Fruit fly (Drosophila melanogaster) whole organism, embryonic: ENCODE results near the gene Lrrk.

Experiments
- CG10543 ChIP-seq: fragments of 200-800 bp; sonication (Bioruptor generic); optimal IDR thresholded peaks from 3 replicates; lab custom pipeline; 2017; ENCODE audit warnings: missing biosample characterization, mild to moderate bottlenecking, missing genetic modification characterization, moderate library complexity
- CG11456 ChIP-seq: fragments of 200-800 bp; sonication (Bioruptor generic); IDR thresholded peaks from 3 replicates; pipeline ENCODE4 v1.3.6; 2022; ENCODE audit warnings: missing biosample characterization, missing genetic modification characterization
- CG11504 ChIP-seq: fragments of 200-800 bp; sonication (Bioruptor generic); optimal IDR thresholded peaks from 3 replicates; lab custom pipeline; 2019; ENCODE audit warnings: missing biosample characterization, mild to moderate bottlenecking, missing genetic modification characterization, moderate library complexity
- CG11695 ChIP-seq: fragments of 200-800 bp; sonication (Bioruptor generic); IDR thresholded peaks from 3 replicates; pipeline ENCODE4 v1.3.6; 2022; ENCODE audit warnings: missing biosample characterization, missing genetic modification characterization
- CG11696 ChIP-seq: fragments of 200-800 bp; sonication (Bioruptor generic); IDR thresholded peaks from 2 replicates; pipeline ENCODE4 v1.3.6; 2022; ENCODE audit warnings: missing biosample characterization, missing genetic modification characterization
- CG13624 ChIP-seq: fragments of 200-800 bp; sonication (Bioruptor generic); optimal IDR thresholded peaks from 2 replicates; lab custom pipeline; 2016; ENCODE audit warnings: missing biosample characterization, missing genetic modification characterization
- CG15269 ChIP-seq: fragments of 200-800 bp; sonication (Bioruptor generic); optimal IDR thresholded peaks from 2 replicates; lab custom pipeline; 2018; ENCODE audit warnings: missing biosample characterization, mild to moderate bottlenecking, missing genetic modification characterization, moderate library complexity
- CG15601 ChIP-seq: fragments of 200-800 bp; sonication (Bioruptor generic); optimal IDR thresholded peaks from 3 replicates; lab custom pipeline; 2019; ENCODE audit warnings: missing biosample characterization, mild to moderate bottlenecking, missing genetic modification characterization, moderate library complexity
- CG1792 ChIP-seq: fragments of 200-800 bp; sonication (Bioruptor generic); optimal IDR thresholded peaks from 2 replicates; lab custom pipeline; 2016; ENCODE audit warnings: missing biosample characterization, missing genetic modification characterization
- CG18476 ChIP-seq: fragments of 200-800 bp; sonication (Bioruptor generic); optimal IDR thresholded peaks from 2 replicates; lab custom pipeline; 2016; ENCODE audit warnings: missing biosample characterization, mild to moderate bottlenecking, missing genetic modification characterization
- CG2199 ChIP-seq: fragments of 200-800 bp; sonication (Bioruptor generic); IDR thresholded peaks from 3 replicates; pipeline ENCODE4 v1.3.6; 2022; ENCODE audit warnings: missing biosample characterization, missing genetic modification characterization
- CG32532 ChIP-seq: fragments of 200-800 bp; sonication (Bioruptor generic); IDR thresholded peaks from 2 replicates; pipeline ENCODE4 v1.3.6; 2022; ENCODE audit warnings: missing biosample characterization, missing genetic modification characterization
- CG33213 ChIP-seq: fragments of 200-800 bp; sonication (Bioruptor generic); optimal IDR thresholded peaks from 3 replicates; lab custom pipeline; 2016; ENCODE audit warnings: missing biosample characterization, missing genetic modification characterization
- CG5245 ChIP-seq: fragments of 200-800 bp; sonication (Bioruptor generic); optimal IDR thresholded peaks from 3 replicates; lab custom pipeline; 2016; ENCODE audit warnings: missing biosample characterization, missing genetic modification characterization
- CG6683 ChIP-seq: fragments of 200-800 bp; sonication (Bioruptor generic); optimal IDR thresholded peaks from 2 replicates; lab custom pipeline; 2017; ENCODE audit warnings: missing biosample characterization, mild to moderate bottlenecking, missing genetic modification characterization, missing genetic modification reagents
- CG6813 ChIP-seq: fragments of 200-800 bp; sonication (Bioruptor generic); optimal IDR thresholded peaks from 2 replicates; lab custom pipeline; 2017; ENCODE audit warnings: missing biosample characterization, missing genetic modification characterization, mild to moderate bottlenecking, moderate library complexity, missing genetic modification reagents
- CG9727 ChIP-seq: fragments of 200-800 bp; sonication (Bioruptor generic); optimal IDR thresholded peaks from 3 replicates; lab custom pipeline; 2017; ENCODE audit warnings: missing biosample characterization, mild to moderate bottlenecking, missing genetic modification characterization
- Drgx ChIP-seq: fragments of 200-800 bp; sonication (Bioruptor generic); IDR thresholded peaks from 2 replicates; pipeline ENCODE4 v1.3.6; 2022; ENCODE audit warnings: missing biosample characterization, missing genetic modification characterization
- Eip74EF ChIP-seq, 2 experiments: fragments of 200-800 bp in 1 of 2; fragments of >200 bp in 1 of 2; sonication (Bioruptor generic) in 1 of 2; optimal IDR thresholded peaks; 2 replicates each; lab custom pipeline; 2017 to 2019; ENCODE audit warnings: missing biosample characterization in 2 of 2, missing genetic modification characterization in 2 of 2, mild to moderate bottlenecking in 1 of 2, moderate library complexity in 1 of 2
- Fer3 ChIP-seq: fragments of 200-800 bp; sonication (Bioruptor generic); optimal IDR thresholded peaks from 2 replicates; lab custom pipeline; 2018; ENCODE audit warnings: missing biosample characterization, mild to moderate bottlenecking, missing genetic modification characterization, moderate library complexity
- H2.0 ChIP-seq: fragments of 200-800 bp; sonication (Bioruptor generic); IDR thresholded peaks from 2 replicates; pipeline ENCODE4 v1.3.6; 2022; ENCODE audit warnings: missing biosample characterization, missing genetic modification characterization
- HLHmδ ChIP-seq: fragments of 200-800 bp; sonication (Bioruptor generic); optimal IDR thresholded peaks from 2 replicates; lab custom pipeline; 2018; ENCODE audit warnings: missing biosample characterization, mild to moderate bottlenecking, missing genetic modification characterization, moderate library complexity
- Hey ChIP-seq: fragments of 200-800 bp; sonication (Bioruptor generic); optimal IDR thresholded peaks from 3 replicates; lab custom pipeline; 2018; ENCODE audit warnings: missing biosample characterization, mild to moderate bottlenecking, missing genetic modification characterization
- Hmx ChIP-seq: fragments of 200-800 bp; sonication (Bioruptor generic); optimal IDR thresholded peaks from 2 replicates; lab custom pipeline; 2016; ENCODE audit warnings: missing biosample characterization, missing genetic modification characterization
- Mad ChIP-seq: fragments of 200-800 bp; sonication (Bioruptor generic); optimal IDR thresholded peaks from 2 replicates; lab custom pipeline; 2016; ENCODE audit warnings: missing biosample characterization, missing genetic modification characterization
- Med ChIP-seq: fragments of 200-800 bp; sonication (Bioruptor generic); peaks from one replicate; lab custom pipeline; 2016; ENCODE audit warnings: missing biosample characterization, missing genetic modification characterization, mild to moderate bottlenecking, inconsistent platforms, moderate library complexity
- Pdp1 ChIP-seq, 2 experiments: fragments of 200-800 bp; sonication (Bioruptor generic); optimal IDR thresholded peaks; 3 replicates each; lab custom pipeline; 2016; ENCODE audit warnings: missing biosample characterization in 2 of 2, missing genetic modification characterization in 2 of 2, mild to moderate bottlenecking in 1 of 2, moderate library complexity in 1 of 2
- Usf ChIP-seq: fragments of 200-800 bp; sonication (Bioruptor generic); optimal IDR thresholded peaks from 2 replicates; lab custom pipeline; 2017; ENCODE audit warnings: missing genotype, missing biosample characterization, missing genetic modification characterization
- Xrp1 ChIP-seq: fragments of 200-800 bp; sonication (Bioruptor generic); IDR thresholded peaks from 2 replicates; pipeline ENCODE4 v1.3.6; 2022; ENCODE audit warnings: missing biosample characterization, missing genetic modification characterization
- ara ChIP-seq: fragments of 200-800 bp; sonication (Bioruptor generic); IDR thresholded peaks from 2 replicates; pipeline ENCODE4 v1.3.6; 2022; ENCODE audit warnings: missing biosample characterization, missing genetic modification characterization
- ase ChIP-seq: fragments of 200-800 bp; sonication (Bioruptor generic); IDR thresholded peaks from 3 replicates; pipeline ENCODE4 v1.3.6; 2022; ENCODE audit warnings: missing biosample characterization, missing genetic modification characterization
- cad ChIP-seq: fragments of >200 bp; optimal IDR thresholded peaks from 2 replicates; lab custom pipeline; 2017; ENCODE audit warnings: missing biosample characterization, missing genetic modification characterization
- chm ChIP-seq: fragments of 200-800 bp; sonication (Bioruptor generic); IDR thresholded peaks from 2 replicates; pipeline ENCODE4 v1.3.6; 2022; ENCODE audit warnings: missing biosample characterization, missing genetic modification characterization
- ci ChIP-seq: fragments of 200-800 bp; sonication (Bioruptor generic); IDR thresholded peaks from 3 replicates; pipeline ENCODE4 v1.3.6; 2022; ENCODE audit warnings: missing biosample characterization, missing genetic modification characterization
- crol ChIP-seq: fragments of 200-800 bp; sonication (Bioruptor generic); IDR thresholded peaks from 2 replicates; pipeline ENCODE4 v1.3.6; 2022; ENCODE audit warnings: missing biosample characterization, missing genetic modification characterization
- dpn ChIP-seq, 2 experiments: fragments of 200-800 bp; sonication (Bioruptor generic); optimal IDR thresholded peaks; 3 replicates each; lab custom pipeline; 2016; ENCODE audit warnings: missing biosample characterization in 2 of 2, missing genetic modification characterization in 2 of 2
- exex ChIP-seq: fragments of 200-800 bp; sonication (Bioruptor generic); optimal IDR thresholded peaks from 4 replicates; lab custom pipeline; 2018; ENCODE audit warnings: missing biosample characterization, mild to moderate bottlenecking, missing genetic modification characterization, moderate library complexity
- ftz-f1 ChIP-seq: fragments of 200-800 bp; sonication (Bioruptor generic); optimal IDR thresholded peaks from 2 replicates; lab custom pipeline; 2016; ENCODE audit warnings: missing biosample characterization, missing genetic modification characterization
- gfzf ChIP-seq: fragments of 200-800 bp; sonication (Bioruptor generic); optimal IDR thresholded peaks from 2 replicates; lab custom pipeline; 2016; ENCODE audit warnings: missing biosample characterization, mild to moderate bottlenecking, missing genetic modification characterization, moderate library complexity
- grn ChIP-seq: fragments of 200-800 bp; sonication (Bioruptor generic); optimal IDR thresholded peaks from 3 replicates; lab custom pipeline; 2017; ENCODE audit warnings: missing biosample characterization, missing genetic modification characterization
- insv ChIP-seq, 2 experiments: fragments of 200-800 bp; sonication (Bioruptor generic); optimal IDR thresholded peaks; 3 replicates each; lab custom pipeline; 2016 to 2018; ENCODE audit warnings: missing biosample characterization in 2 of 2, missing genetic modification characterization in 2 of 2
- lab ChIP-seq: fragments of 200-800 bp; sonication (Bioruptor generic); optimal IDR thresholded peaks from 3 replicates; lab custom pipeline; 2017; ENCODE audit warnings: missing biosample characterization, missing genetic modification characterization, mild to moderate bottlenecking, moderate library complexity, missing genetic modification reagents
- nau ChIP-seq: fragments of 200-800 bp; sonication (Bioruptor generic); optimal IDR thresholded peaks from 3 replicates; lab custom pipeline; 2017; ENCODE audit warnings: missing biosample characterization, mild to moderate bottlenecking, missing genetic modification characterization, missing genetic modification reagents
- repo ChIP-seq: fragments of 200-800 bp; sonication (Bioruptor generic); optimal IDR thresholded peaks from 2 replicates; lab custom pipeline; 2016; ENCODE audit warnings: missing biosample characterization, missing genetic modification characterization
- sd ChIP-seq: fragments of 200-800 bp; sonication (Bioruptor generic); optimal IDR thresholded peaks from 3 replicates; lab custom pipeline; 2018; ENCODE audit warnings: missing biosample characterization, mild to moderate bottlenecking, missing genetic modification characterization, moderate library complexity
- slbo ChIP-seq: fragments of 200-800 bp; sonication (Bioruptor generic); IDR thresholded peaks from 2 replicates; pipeline ENCODE4 v1.3.6; 2022; ENCODE audit warnings: missing biosample characterization, missing genetic modification characterization
- sug ChIP-seq: fragments of 200-800 bp; optimal IDR thresholded peaks from 2 replicates; lab custom pipeline; 2019; ENCODE audit warnings: missing biosample characterization, mild to moderate bottlenecking, missing genetic modification characterization, moderate library complexity
- tap ChIP-seq: fragments of 200-800 bp; optimal IDR thresholded peaks from 3 replicates; lab custom pipeline; 2019; ENCODE audit warnings: missing biosample characterization, mild to moderate bottlenecking, missing genetic modification characterization, moderate library complexity
- ttk ChIP-seq: fragments of 200-800 bp; sonication (Bioruptor generic); IDR thresholded peaks from 2 replicates; pipeline ENCODE4 v2.1.2; 2022; ENCODE audit warnings: missing biosample characterization, missing genetic modification characterization
- z ChIP-seq: fragments of 200-800 bp; sonication (Bioruptor generic); IDR thresholded peaks from 3 replicates; pipeline ENCODE4 v1.3.6; 2022; ENCODE audit warnings: missing biosample characterization, missing genetic modification characterization

The Lrrk gene

DNA sequence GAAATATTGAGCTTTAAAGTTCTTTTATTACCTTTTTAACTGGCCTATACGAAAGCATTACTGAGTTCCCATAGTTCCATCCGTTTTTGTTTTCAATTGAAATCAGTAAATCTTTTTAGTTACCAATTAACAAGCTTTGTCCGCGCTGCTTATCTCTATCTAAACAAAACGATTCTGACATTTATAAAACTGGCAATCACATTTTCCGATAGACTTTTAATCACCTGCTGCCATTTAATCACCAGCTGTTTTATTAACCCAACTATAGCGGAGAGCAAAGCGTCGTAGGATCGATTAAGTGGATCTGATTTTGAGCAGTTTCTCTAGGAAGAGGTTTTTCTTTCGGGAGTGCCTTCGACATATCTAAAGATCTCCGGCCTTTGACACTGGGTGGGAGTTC, 32.7 kb upstream of the Lrrk start:
- TF ChIP-seq CG11504 (no peak), Hey (peak; percentile 30), sug (tag; lab: Kevin White, UChicago) (peak; percentile 24), grn (GFP tag; lab: Kevin White, UChicago) (peak; percentile 40), exex (tag; lab: Kevin White, UChicago) (peak; percentile 92)
- TF ChIP-seq, all 482 proteins: peak for 4

DNA sequence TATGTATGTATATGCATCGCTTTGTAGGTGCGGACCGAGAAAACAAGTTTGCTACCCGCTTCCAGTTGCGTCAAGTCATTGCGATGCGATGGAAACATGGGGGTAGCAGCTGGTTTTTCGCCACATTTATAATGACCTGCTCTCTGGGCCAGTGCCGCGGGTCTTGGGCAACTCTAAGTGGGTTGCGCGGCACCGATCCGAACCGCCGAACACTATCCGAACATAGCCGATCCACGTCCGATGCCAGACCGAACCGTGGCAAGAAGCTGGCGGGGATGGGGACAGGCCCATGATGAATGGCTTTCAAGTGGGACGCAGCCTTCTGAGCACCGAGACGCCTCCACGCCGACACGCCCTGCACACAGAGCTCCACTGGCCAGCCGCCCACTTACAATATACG, 31.2 kb upstream of the Lrrk start:
- TF ChIP-seq crol (peak; percentile 63), dpn (GFP tag; optimal IDR thresholded peaks at IDR 0.05; lab: Kevin White, UChicago) (no peak), Fer3 (tag; lab: Kevin White, UChicago) (no peak), CG15601 (tag; lab: Kevin White, UChicago) (no peak), slbo (GFP tag; lab: Robert Waterston, UW) (0 out of 2 replicates have a peak, but pooled peaks have one; percentile 15), Xrp1 (no peak), CG6683 (GFP tag; lab: Kevin White, UChicago) (no peak), Eip74EF (GFP tag; optimal IDR thresholded peaks at IDR 0.05; lab: Kevin White, UChicago) (no peak), Med (peak; percentile 79), Drgx (GFP tag; lab: Robert Waterston, UW) (peak; percentile 36; the same call in 1 of the 2 replicates), cad (no peak), z (GFP tag; lab: Robert Waterston, UW) (no peak), CG2199 (GFP tag; lab: Robert Waterston, UW) (no peak), ci (GFP tag; lab: Robert Waterston, UW) (peak; percentile 37; the same call in 2 of the 3 replicates), CG11695 (no peak), CG18476 (GFP tag; lab: Kevin White, UChicago) (no peak), CG10543 (GFP tag; lab: Kevin White, UChicago) (peak; percentile 87), CG11456 (GFP tag; lab: Robert Waterston, UW) (0 out of 3 replicates have a peak, but pooled peaks have one; percentile 7), Pdp1 (GFP tag; optimal IDR thresholded peaks at IDR 0.05; lab: Kevin White, UChicago) (peak in 1 of 2 experiments; percentile 10), CG32532 (GFP tag; lab: Robert Waterston, UW) (peak; percentile 24; the same call in 1 of the 2 replicates), Usf (no peak), CG6813 (GFP tag; lab: Kevin White, UChicago) (no peak), CG15269 (tag; lab: Kevin White, UChicago) (no peak), H2.0 (GFP tag; lab: Robert Waterston, UW) (no peak), tap (tag; lab: Kevin White, UChicago) (no peak), lab (GFP tag; lab: Kevin White, UChicago) (peak; percentile 25), ttk (GFP tag; lab: Robert Waterston, UW) (0 out of 2 replicates have a peak, but pooled peaks have one; percentile 29), HLHmδ (GFP tag; lab: Kevin White, UChicago) (no peak), CG33213 (GFP tag; lab: Kevin White, UChicago) (no peak), repo (GFP tag; lab: Kevin White, UChicago) (no peak), Hmx (no peak), gfzf (GFP tag; lab: Kevin White, UChicago) (no peak), ase (GFP tag; lab: Robert Waterston, UW) (no peak), nau (GFP tag; lab: Kevin White, UChicago) (peak; percentile 78), ara (GFP tag; lab: Robert Waterston, UW) (no peak), chm (GFP tag; lab: Robert Waterston, UW) (0 out of 2 replicates have a peak, but pooled peaks have one; percentile 29), ftz-f1 (peak; percentile 26), CG9727 (GFP tag; lab: Kevin White, UChicago) (no peak), CG5245 (GFP tag; lab: Kevin White, UChicago) (no peak), sd (tag; lab: Kevin White, UChicago) (peak; percentile 3), CG1792 (GFP tag; lab: Kevin White, UChicago) (no peak), insv (GFP tag; optimal IDR thresholded peaks at IDR 0.05; lab: Kevin White, UChicago) (no peak), Mad (GFP tag; lab: Kevin White, UChicago) (no peak), CG13624 (GFP tag; lab: Kevin White, UChicago) (no peak), CG11696 (GFP tag; lab: Robert Waterston, UW) (no peak)
